Fruit fly (Drosophila melanogaster): ENCODE results near the gene CG11626.

Gene CG11626

DNA sequence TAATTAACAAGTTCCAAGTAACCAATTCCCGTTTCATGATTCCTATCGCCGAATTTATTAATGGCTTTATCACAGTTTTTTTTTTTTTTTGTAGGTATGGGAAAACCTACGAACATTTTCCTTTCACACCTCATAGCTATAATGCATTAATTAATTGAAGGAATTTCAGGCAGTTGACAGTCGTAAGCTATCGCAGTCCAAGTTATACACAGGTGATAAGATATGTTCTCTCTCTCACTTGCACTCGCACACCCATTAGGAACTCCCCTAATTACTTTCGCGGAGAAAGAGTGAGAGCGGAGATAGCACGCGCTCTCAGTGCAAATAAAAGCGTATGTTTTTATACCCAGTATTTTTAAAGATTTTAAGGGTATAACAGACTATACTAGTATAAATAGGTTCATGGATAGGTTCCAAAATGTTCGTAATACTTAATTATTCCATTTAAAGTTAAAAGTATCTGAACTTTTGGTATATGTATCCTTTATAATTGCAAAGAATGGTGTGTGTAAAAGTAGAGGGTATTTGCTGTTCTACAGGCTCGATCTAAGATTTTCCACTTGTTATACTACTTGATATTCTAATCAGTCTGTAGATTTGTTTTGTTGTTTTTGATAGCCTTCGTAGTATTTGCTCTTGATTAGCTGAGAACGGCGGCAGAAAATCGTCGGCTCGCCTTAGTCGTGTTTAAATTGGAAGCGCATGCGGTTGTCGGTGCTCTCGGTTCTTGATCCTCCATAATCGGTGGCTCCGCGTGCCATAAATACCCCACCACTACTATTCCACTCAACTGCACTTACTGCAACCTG, 51.9 kb downstream of the CG11626 start, which contains the start of gene Dys (continued):
- peak; percentile 75 for TF ChIP-seq CG8359 (GFP tag; optimal IDR thresholded peaks at IDR 0.05; ENCODE audit: borderline replicate concordance)
- no peak for TF ChIP-seq klu (GFP tag; IDR thresholded peaks at IDR 0.05)
- peak; percentile 79 for TF ChIP-seq CG18619 (GFP tag; optimal IDR thresholded peaks at IDR 0.05)
- peak; percentile 83 for TF ChIP-seq al (GFP tag; IDR thresholded peaks at IDR 0.05)
- peak; percentile 84 for TF ChIP-seq CG12659 (GFP tag; optimal IDR thresholded peaks at IDR 0.05)
- TF ChIP-seq nerfin-1 (tag; optimal IDR thresholded peaks at IDR 0.05), result peak; percentile 86
- peak; percentile 56 for TF ChIP-seq Mes4 (GFP tag; optimal IDR thresholded peaks at IDR 0.05)
- peak; percentile 95 for TF ChIP-seq row (GFP tag; IDR thresholded peaks at IDR 0.05)
- no peak for TF ChIP-seq Med (GFP tag)
- peak; percentile 94 for TF ChIP-seq Fer3 (tag; optimal IDR thresholded peaks at IDR 0.05)
- no peak for TF ChIP-seq Nf-YC (tag; optimal IDR thresholded peaks at IDR 0.05)
- TF ChIP-seq sens (GFP tag), result peak; percentile 98
- peak; percentile 22 for TF ChIP-seq CG17802 (tag; optimal IDR thresholded peaks at IDR 0.05)
- peak; percentile 63 for TF ChIP-seq CG31365 (tag; optimal IDR thresholded peaks at IDR 0.05)
- peak; percentile 92 for TF ChIP-seq Hmr (GFP tag; optimal IDR thresholded peaks at IDR 0.05)
- TF ChIP-seq CG3726 (GFP tag; IDR thresholded peaks at IDR 0.05), result 0 out of 3 replicates have a peak, but pooled peaks have one; percentile 61
- peak; percentile 88 for TF ChIP-seq Hsf (GFP tag; optimal IDR thresholded peaks at IDR 0.05)
- peak; percentile 72 for TF ChIP-seq Adf1 (GFP tag; IDR thresholded peaks at IDR 0.05)
- peak; percentile 93 for TF ChIP-seq mam (GFP tag; optimal IDR thresholded peaks at IDR 0.05)
- peak; percentile 86 for TF ChIP-seq gro (GFP tag; optimal IDR thresholded peaks at IDR 0.05)
- no peak for TF ChIP-seq CG34224 (GFP tag; IDR thresholded peaks at IDR 0.05; ENCODE audit: partially characterized antibody)
- peak; percentile 89; the same call in 1 of the 2 replicates for TF ChIP-seq HLH3B (GFP tag; IDR thresholded peaks at IDR 0.05)
- TF ChIP-seq Nf-YB (GFP tag; optimal IDR thresholded peaks at IDR 0.05), result peak; percentile 76
- peak; percentile 91 for TF ChIP-seq sob (GFP tag; IDR thresholded peaks at IDR 0.05)
- no peak for TF ChIP-seq Elba2 (GFP tag; optimal IDR thresholded peaks at IDR 0.05)
- no peak; the same call in 1 of the 2 replicates for TF ChIP-seq slbo (GFP tag; IDR thresholded peaks at IDR 0.05)
- peak; percentile 49 for TF ChIP-seq Atf3 (GFP tag; optimal IDR thresholded peaks at IDR 0.05)
- TF ChIP-seq CG14050 (GFP tag; IDR thresholded peaks at IDR 0.05), result peak; percentile 78
- peak; percentile 81 for TF ChIP-seq CG9215 (GFP tag; IDR thresholded peaks at IDR 0.05)
- TF ChIP-seq unpg (GFP tag; optimal IDR thresholded peaks at IDR 0.05), result peak; percentile 92
- TF ChIP-seq Six4 (GFP tag; optimal IDR thresholded peaks at IDR 0.05), result peak; percentile 84
- peak; percentile 86 for TF ChIP-seq CG9727 (GFP tag; optimal IDR thresholded peaks at IDR 0.05)
- peak; percentile 53; the same call in 1 of the 2 replicates for TF ChIP-seq Poxn (GFP tag; IDR thresholded peaks at IDR 0.05)
- TF ChIP-seq lilli (GFP tag; optimal IDR thresholded peaks at IDR 0.05), result peak; percentile 91
- TF ChIP-seq CG18599 (GFP tag; optimal IDR thresholded peaks at IDR 0.05), result peak; percentile 94
- peak; percentile 74 for TF ChIP-seq CG10959 (GFP tag; IDR thresholded peaks at IDR 0.05)
- peak; percentile 47 for TF ChIP-seq CG4617 (GFP tag; optimal IDR thresholded peaks at IDR 0.05; ENCODE audit: borderline replicate concordance)
- TF ChIP-seq CG13123 (GFP tag; optimal IDR thresholded peaks at IDR 0.05), result peak; percentile 49
- peak; percentile 74 for TF ChIP-seq CG18764 (GFP tag; optimal IDR thresholded peaks at IDR 0.05)
- TF ChIP-seq Dek (tag; optimal IDR thresholded peaks at IDR 0.05), result peak; percentile 85
- TF ChIP-seq CG3995 (GFP tag; optimal IDR thresholded peaks at IDR 0.05), result peak; percentile 56
- TF ChIP-seq en (GFP tag; optimal IDR thresholded peaks at IDR 0.05), result peak; percentile 55
- peak; percentile 80 for TF ChIP-seq Asciz (GFP tag; optimal IDR thresholded peaks at IDR 0.05)
- TF ChIP-seq CG14860 (GFP tag; IDR thresholded peaks at IDR 0.05; ENCODE audit: partially characterized antibody), result no peak
- TF ChIP-seq da (GFP tag; optimal IDR thresholded peaks at IDR 0.05), result peak; percentile 56
- no peak for TF ChIP-seq CG6791 (GFP tag; IDR thresholded peaks at IDR 0.05; ENCODE audit: partially characterized antibody)
- TF ChIP-seq gfzf (GFP tag; optimal IDR thresholded peaks at IDR 0.05), result no peak
- TF ChIP-seq CG1647 (GFP tag; optimal IDR thresholded peaks at IDR 0.05), result peak; percentile 58
- peak; percentile 71; the same call in 2 of the 3 replicates for TF ChIP-seq z (GFP tag; IDR thresholded peaks at IDR 0.05)
